Worm (Caenorhabditis elegans) whole organism, young adult: ENCODE measurements around the gene srd-4.

Experiments
- B0035.1 ChIP-seq: sonication (generic microtip); optimal IDR thresholded peaks from 2 replicates; lab custom pipeline; 2016; ENCODE audit warnings: missing genetic modification characterization, mild to moderate bottlenecking, missing compliant biosample characterization, missing genotype, missing genetic modification reagents
- C06A6.2 ChIP-seq: fragments of 200-800 bp; sonication (Bioruptor generic); conservative IDR thresholded peaks from 2 replicates; pipeline ENCODE4 v1.3.6; 2022; ENCODE audit warnings: missing genetic modification characterization, missing compliant biosample characterization
- F37B4.10 ChIP-seq: fragments of 200-800 bp; sonication (Bioruptor generic); IDR thresholded peaks from 2 replicates; pipeline ENCODE4 v1.3.6; 2022; ENCODE audit warnings: missing genetic modification characterization, missing compliant biosample characterization
- F52B5.7 ChIP-seq: sonication (generic microtip); optimal IDR thresholded peaks from 2 replicates; lab custom pipeline; 2016; ENCODE audit warnings: mild to moderate bottlenecking, missing genetic modification characterization, missing compliant biosample characterization
- F57A8.1 ChIP-seq: fragments of 200-800 bp; sonication (Bioruptor generic); optimal IDR thresholded peaks from 2 replicates; lab custom pipeline; 2018; ENCODE audit warnings: mild to moderate bottlenecking, missing genetic modification characterization, moderate library complexity, missing compliant biosample characterization
- T26A5.8 ChIP-seq: sonication (generic microtip); optimal IDR thresholded peaks from 2 replicates; lab custom pipeline; 2016; ENCODE audit warnings: missing genetic modification characterization, missing compliant biosample characterization
- Y53F4B.3 ChIP-seq: fragments of 200-800 bp; sonication (Bioruptor generic); IDR thresholded peaks from 2 replicates; pipeline ENCODE4 v1.3.6; 2022; ENCODE audit warnings: missing genetic modification reagents, missing genetic modification characterization, missing compliant biosample characterization
- Y53G8AR.9 ChIP-seq: fragments of 200-800 bp; sonication (Bioruptor generic); conservative IDR thresholded peaks from 2 replicates; pipeline ENCODE4 v1.3.6; 2022; ENCODE audit warnings: missing genetic modification reagents, missing genetic modification characterization, missing compliant biosample characterization
- Y56A3A.18 ChIP-seq: fragments of 200-800 bp; sonication (Bioruptor generic); IDR thresholded peaks from 2 replicates; pipeline ENCODE4 v1.3.6; 2022; ENCODE audit warnings: missing genetic modification reagents, missing genetic modification characterization, missing compliant biosample characterization
- Y95B8A.8 ChIP-seq: fragments of 200-800 bp; sonication (Bioruptor generic); IDR thresholded peaks from 2 replicates; pipeline ENCODE4 v1.3.6; 2022; ENCODE audit warnings: missing genetic modification reagents, missing genetic modification characterization, missing compliant biosample characterization
- ama-1 ChIP-seq, 3 experiments: fragments of 150-350 bp in 1 of 3; sonication (generic microtip) in 2 of 3; optimal IDR thresholded peaks; 2 replicates each; lab custom pipeline; 2014 to 2018; ENCODE audit warnings: missing biosample characterization in 2 of 3, missing genetic modification characterization in 2 of 3, missing genetic modification reagents in 2 of 3
- athp-1 ChIP-seq: sonication (generic microtip); optimal IDR thresholded peaks from 2 replicates; lab custom pipeline; 2017; ENCODE audit warnings: mild to moderate bottlenecking, missing genetic modification characterization, missing compliant biosample characterization
- attf-6 ChIP-seq: fragments of 200-800 bp; sonication (Bioruptor generic); IDR thresholded peaks from 2 replicates; pipeline ENCODE4 v1.3.6; 2022; ENCODE audit warnings: missing genetic modification reagents, missing genetic modification characterization, missing compliant biosample characterization
- bed-1 ChIP-seq: fragments of 200-800 bp; sonication (Bioruptor generic); IDR thresholded peaks from 2 replicates; pipeline ENCODE4 v1.3.6; 2022; ENCODE audit warnings: missing genetic modification reagents, missing genetic modification characterization, missing compliant biosample characterization
- ccch-3 ChIP-seq: fragments of 200-800 bp; sonication (Bioruptor generic); optimal IDR thresholded peaks from 2 replicates; lab custom pipeline; 2018; ENCODE audit warnings: mild to moderate bottlenecking, missing genetic modification characterization, missing compliant biosample characterization
- chd-7 ChIP-seq: sonication (generic microtip); optimal IDR thresholded peaks from 2 replicates; lab custom pipeline; 2016; ENCODE audit warnings: mild to moderate bottlenecking, missing genetic modification characterization, moderate library complexity, missing compliant biosample characterization
- dox-1 ChIP-seq: fragments of 200-800 bp; sonication (Bioruptor generic); IDR thresholded peaks from 2 replicates; pipeline ENCODE4 v1.3.6; 2022; ENCODE audit warnings: missing genetic modification reagents, missing genetic modification characterization, missing compliant biosample characterization
- dpff-1 ChIP-seq: sonication (generic microtip); optimal IDR thresholded peaks from 2 replicates; lab custom pipeline; 2017; ENCODE audit warnings: mild to moderate bottlenecking, missing genetic modification characterization, missing compliant biosample characterization
- ets-4 ChIP-seq: fragments of 200-800 bp; sonication (Bioruptor generic); optimal IDR thresholded peaks from 2 replicates; lab custom pipeline; 2018; ENCODE audit warnings: mild to moderate bottlenecking, missing genetic modification characterization, missing compliant biosample characterization
- hmg-20 ChIP-seq: fragments of 200-800 bp; sonication (Bioruptor generic); IDR thresholded peaks from 2 replicates; pipeline ENCODE4 v1.3.6; 2022; ENCODE audit warnings: missing genetic modification reagents, missing genetic modification characterization, missing compliant biosample characterization
- let-526 ChIP-seq: fragments of 200-800 bp; sonication (Bioruptor generic); IDR thresholded peaks from 2 replicates; pipeline ENCODE4 v1.3.6; 2022; ENCODE audit warnings: missing genetic modification reagents, missing genetic modification characterization, missing compliant biosample characterization
- lin-54 ChIP-seq: fragments of 200-800 bp; sonication (Bioruptor generic); optimal IDR thresholded peaks from 2 replicates; lab custom pipeline; 2018; ENCODE audit warnings: mild to moderate bottlenecking, missing genetic modification characterization, missing compliant biosample characterization
- lir-1 ChIP-seq: fragments of 200-800 bp; sonication (Bioruptor generic); conservative IDR thresholded peaks from 2 replicates; pipeline ENCODE4 v1.3.6; 2022; ENCODE audit warnings: missing genetic modification reagents, missing genetic modification characterization, missing compliant biosample characterization
- madf-8 ChIP-seq: fragments of 200-800 bp; sonication (Bioruptor generic); conservative IDR thresholded peaks from 2 replicates; pipeline ENCODE4 v1.3.6; 2022; ENCODE audit warnings: missing genetic modification reagents, missing genetic modification characterization, missing compliant biosample characterization
- mcd-1 ChIP-seq: fragments of 200-800 bp; sonication (Bioruptor generic); IDR thresholded peaks from 2 replicates; pipeline ENCODE4 v1.3.6; 2022; ENCODE audit warnings: missing genetic modification reagents, missing genetic modification characterization, missing compliant biosample characterization
- nhr-120 ChIP-seq: fragments of 200-800 bp; sonication (Bioruptor generic); IDR thresholded peaks from 2 replicates; pipeline ENCODE4 v1.3.6; 2022; ENCODE audit warnings: missing genetic modification characterization, missing compliant biosample characterization
- nhr-179 ChIP-seq: sonication (generic microtip); optimal IDR thresholded peaks from 2 replicates; lab custom pipeline; 2016; ENCODE audit warnings: mild to moderate bottlenecking, missing genetic modification characterization, missing compliant biosample characterization
- nhr-90 ChIP-seq: sonication (generic microtip); optimal IDR thresholded peaks from 2 replicates; lab custom pipeline; 2016; ENCODE audit warnings: missing genotype, mild to moderate bottlenecking, missing genetic modification characterization, missing compliant biosample characterization
- pbrm-1 ChIP-seq: fragments of 200-800 bp; sonication (Bioruptor generic); IDR thresholded peaks from 2 replicates; pipeline ENCODE4 v1.3.6; 2022; ENCODE audit warnings: missing genetic modification reagents, missing genetic modification characterization, missing compliant biosample characterization
- rcor-1 ChIP-seq: fragments of 200-800 bp; sonication (Bioruptor generic); IDR thresholded peaks from 2 replicates; pipeline ENCODE4 v1.3.6; 2022; ENCODE audit warnings: missing genetic modification reagents, missing genetic modification characterization, missing compliant biosample characterization
- repo-1 ChIP-seq: sonication (generic microtip); optimal IDR thresholded peaks from 2 replicates; lab custom pipeline; 2017; ENCODE audit warnings: mild to moderate bottlenecking, missing genetic modification characterization, missing compliant biosample characterization
- sdz-38 ChIP-seq: sonication (generic microtip); optimal IDR thresholded peaks from 2 replicates; lab custom pipeline; 2016; ENCODE audit warnings: missing genotype, missing genetic modification characterization, missing compliant biosample characterization
- sea-2 ChIP-seq: fragments of 200-800 bp; sonication (Bioruptor generic); IDR thresholded peaks from 2 replicates; pipeline ENCODE4 v1.3.6; 2022; ENCODE audit warnings: missing genetic modification characterization, missing compliant biosample characterization
- snpc-4 ChIP-seq, 5 experiments: fragments of 150-350 bp in 1 of 5; sonication (generic microtip) in 4 of 5; optimal IDR thresholded peaks; 2 replicates each; lab custom pipeline; 2014 to 2018; ENCODE audit warnings: missing genetic modification characterization in 5 of 5, missing biosample characterization in 3 of 5, antibody characterized with exemption in 2 of 5, mild to moderate bottlenecking in 2 of 5, missing compliant biosample characterization in 2 of 5, missing genotype in 2 of 5, moderate library complexity in 2 of 5, missing genetic modification reagents in 1 of 5
- tbx-9 ChIP-seq: sonication (generic microtip); optimal IDR thresholded peaks from 2 replicates; lab custom pipeline; 2016; ENCODE audit warnings: borderline replicate concordance, missing genetic modification characterization, inconsistent platforms, missing compliant biosample characterization
- tlf-1 ChIP-seq: fragments of 200-800 bp; sonication (Bioruptor generic); optimal IDR thresholded peaks from 2 replicates; lab custom pipeline; 2018; ENCODE audit warnings: mild to moderate bottlenecking, missing genetic modification characterization, missing compliant biosample characterization
- unc-130 ChIP-seq: sonication (generic microtip); optimal IDR thresholded peaks from 2 replicates; lab custom pipeline; 2016; ENCODE audit warnings: missing genetic modification reagents, missing genetic modification characterization, missing compliant biosample characterization
- unc-62 ChIP-seq: fragments of 150-350 bp; optimal IDR thresholded peaks from 2 replicates; lab custom pipeline; 2014; ENCODE audit warnings: missing biosample characterization, missing genetic modification reagents, missing genetic modification characterization
- ztf-22 ChIP-seq: fragments of 200-800 bp; sonication (Bioruptor generic); optimal IDR thresholded peaks from 2 replicates; lab custom pipeline; 2018; ENCODE audit warnings: mild to moderate bottlenecking, missing genetic modification characterization, moderate library complexity, missing compliant biosample characterization
- ztf-25 ChIP-seq: fragments of 200-800 bp; sonication (Bioruptor generic); IDR thresholded peaks from 2 replicates; pipeline ENCODE4 v1.3.6; 2022; ENCODE audit warnings: missing genetic modification reagents, missing genetic modification characterization, missing compliant biosample characterization
- ztf-26 ChIP-seq: sonication (generic microtip); optimal IDR thresholded peaks from 2 replicates; lab custom pipeline; 2017; ENCODE audit warnings: missing genetic modification characterization, missing compliant biosample characterization

The srd-4 gene

DNA sequence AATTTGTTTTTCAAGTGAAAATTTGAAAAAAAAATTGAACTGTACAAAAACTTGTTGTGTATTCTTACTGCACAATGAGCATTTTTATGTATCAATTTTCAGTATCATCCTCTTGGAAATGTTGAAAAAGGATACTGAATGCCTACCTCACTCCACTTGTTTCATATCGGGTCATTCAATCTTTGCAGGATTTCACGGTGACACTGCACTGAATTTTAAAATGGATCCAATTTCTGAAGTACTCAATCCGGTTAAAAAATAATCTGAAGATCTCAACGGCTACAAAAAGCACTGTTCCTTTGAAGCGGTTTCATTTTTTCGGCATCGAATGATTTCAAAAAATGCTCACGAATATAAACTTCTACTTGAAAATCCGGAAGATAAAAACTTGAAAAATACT, 46.8 kb upstream of the srd-4 start:
- TF ChIP-seq Y53G8AR.9 (GFP tag; lab: Robert Waterston, UW): no peak
- TF ChIP-seq attf-6: no peak
- TF ChIP-seq nhr-120: no peak
- TF ChIP-seq lir-1 (GFP tag; lab: Robert Waterston, UW): no peak
- TF ChIP-seq Y95B8A.8 (GFP tag; lab: Robert Waterston, UW): no peak
- no peak for TF ChIP-seq T26A5.8
- no peak for TF ChIP-seq F52B5.7
- no peak for TF ChIP-seq unc-62 (GFP tag; lab: Kevin White, UChicago)
- no peak for TF ChIP-seq nhr-179 (tag; lab: Kevin White, UChicago)
- no peak for TF ChIP-seq ztf-25 (GFP tag; lab: Robert Waterston, UW)
- no peak for TF ChIP-seq rcor-1
- no peak for TF ChIP-seq Y53F4B.3 (GFP tag; lab: Robert Waterston, UW)
- TF ChIP-seq ztf-22 (GFP tag; lab: Kevin White, UChicago): no peak
- no peak for TF ChIP-seq athp-1 (tag; lab: Kevin White, UChicago)
- TF ChIP-seq Y56A3A.18 (GFP tag; lab: Robert Waterston, UW): no peak
- no peak for TF ChIP-seq lin-54 (GFP tag; lab: Kevin White, UChicago)
- no peak for TF ChIP-seq mcd-1 (GFP tag; lab: Robert Waterston, UW)
- no peak for TF ChIP-seq let-526 (GFP tag; lab: Robert Waterston, UW)
- no peak for TF ChIP-seq pbrm-1

DNA sequence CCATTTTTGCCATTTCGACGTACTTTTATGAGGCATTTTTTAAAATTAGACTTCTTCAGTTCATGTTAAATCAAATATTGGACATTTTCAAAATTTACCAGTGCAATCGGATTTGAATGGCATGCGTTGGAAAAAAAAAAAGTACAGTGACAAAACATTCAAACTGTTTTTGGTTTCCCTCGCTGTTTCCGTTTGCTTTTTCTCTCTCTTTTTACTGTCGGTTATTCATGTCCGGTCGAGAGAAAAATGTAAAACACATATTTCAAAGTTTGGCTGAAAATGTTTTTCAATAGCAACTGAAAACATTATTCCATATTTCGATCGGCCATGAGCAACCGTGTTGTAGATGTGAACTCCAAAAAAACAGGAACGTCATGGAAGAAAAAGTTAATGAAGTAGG, 44.1 kb upstream of the srd-4 start, which contains the start of gene C27A7.3:
Gene C27A7.3 (plus strand): TSS at position 301 of the 400 bp plus-strand sequence.
- no peak for TF ChIP-seq F57A8.1 (GFP tag; lab: Kevin White, UChicago)
- no peak for TF ChIP-seq ztf-25 (GFP tag; lab: Robert Waterston, UW)
- no peak for TF ChIP-seq chd-7
- no peak for TF ChIP-seq C06A6.2 (GFP tag; lab: Robert Waterston, UW)
- no peak for TF ChIP-seq T26A5.8
- no peak for TF ChIP-seq snpc-4 (GFP tag; optimal IDR thresholded peaks at IDR 0.05; lab: Kevin White, UChicago)
- TF ChIP-seq snpc-4 (tag; optimal IDR thresholded peaks at IDR 0.05; lab: Kevin White, UChicago): no peak
- no peak for TF ChIP-seq repo-1
- no peak for TF ChIP-seq sea-2 (GFP tag; lab: Robert Waterston, UW)
- no peak for TF ChIP-seq ama-1 (optimal IDR thresholded peaks at IDR 0.05; lab: Kevin White, UChicago)
- no peak for TF ChIP-seq ama-1 (GFP tag; optimal IDR thresholded peaks at IDR 0.05; lab: Kevin White, UChicago)
- no peak for TF ChIP-seq rcor-1
- no peak for TF ChIP-seq dpff-1 (tag; lab: Kevin White, UChicago)
- no peak for TF ChIP-seq bed-1 (GFP tag; lab: Robert Waterston, UW)
- TF ChIP-seq madf-8: no peak
- no peak for TF ChIP-seq F37B4.10 (GFP tag; lab: Robert Waterston, UW)
- TF ChIP-seq nhr-90: no peak
- no peak for TF ChIP-seq tlf-1 (GFP tag; lab: Kevin White, UChicago)
- TF ChIP-seq nhr-179 (tag; lab: Kevin White, UChicago): no peak
- no peak for TF ChIP-seq Y53G8AR.9 (GFP tag; lab: Robert Waterston, UW)
- no peak for TF ChIP-seq B0035.1 (tag; lab: Kevin White, UChicago)
- TF ChIP-seq ets-4 (GFP tag; lab: Kevin White, UChicago): no peak

DNA sequence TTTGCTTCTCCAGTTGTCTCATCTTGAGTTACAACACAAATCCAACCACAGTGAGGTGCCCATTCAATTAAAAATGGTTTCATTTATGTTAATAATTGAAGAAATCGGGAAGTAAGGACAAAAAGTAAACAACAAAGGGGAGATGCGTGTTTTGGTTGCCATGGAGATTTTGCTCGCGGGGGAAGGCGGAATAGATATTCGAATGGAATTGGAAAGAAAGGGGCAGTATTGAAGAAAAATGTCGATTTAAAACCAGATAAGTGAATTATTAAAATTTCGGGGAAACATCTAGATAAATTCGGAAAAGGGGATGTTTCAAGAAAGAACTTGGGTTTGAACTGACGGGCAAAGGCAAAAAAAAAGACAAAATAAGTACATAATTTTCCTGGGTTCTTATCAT, 34.1 kb upstream of the srd-4 start, which contains the start of gene che-11:
Gene che-11 (minus strand): TSS at position 101 of the 400 bp plus-strand sequence.
- TF ChIP-seq hmg-20 (GFP tag; lab: Robert Waterston, UW): no peak
- TF ChIP-seq F52B5.7: no peak
- no peak for TF ChIP-seq dox-1 (GFP tag; lab: Robert Waterston, UW)
- no peak for TF ChIP-seq lir-1 (GFP tag; lab: Robert Waterston, UW)
- TF ChIP-seq unc-130 (GFP tag; lab: Kevin White, UChicago): no peak
- TF ChIP-seq tbx-9 (tag; lab: Kevin White, UChicago): no peak
- TF ChIP-seq sdz-38 (tag; lab: Kevin White, UChicago): no peak
- TF ChIP-seq ztf-26 (tag; lab: Kevin White, UChicago): no peak
- no peak for TF ChIP-seq ccch-3 (GFP tag; lab: Kevin White, UChicago)
